Fruit fly (Drosophila melanogaster): ENCODE measurements around the gene Es2.
A peak's percentile ranks its signal among the peaks of the same experiment; 100 is the strongest.

Es2 gene

DNA sequence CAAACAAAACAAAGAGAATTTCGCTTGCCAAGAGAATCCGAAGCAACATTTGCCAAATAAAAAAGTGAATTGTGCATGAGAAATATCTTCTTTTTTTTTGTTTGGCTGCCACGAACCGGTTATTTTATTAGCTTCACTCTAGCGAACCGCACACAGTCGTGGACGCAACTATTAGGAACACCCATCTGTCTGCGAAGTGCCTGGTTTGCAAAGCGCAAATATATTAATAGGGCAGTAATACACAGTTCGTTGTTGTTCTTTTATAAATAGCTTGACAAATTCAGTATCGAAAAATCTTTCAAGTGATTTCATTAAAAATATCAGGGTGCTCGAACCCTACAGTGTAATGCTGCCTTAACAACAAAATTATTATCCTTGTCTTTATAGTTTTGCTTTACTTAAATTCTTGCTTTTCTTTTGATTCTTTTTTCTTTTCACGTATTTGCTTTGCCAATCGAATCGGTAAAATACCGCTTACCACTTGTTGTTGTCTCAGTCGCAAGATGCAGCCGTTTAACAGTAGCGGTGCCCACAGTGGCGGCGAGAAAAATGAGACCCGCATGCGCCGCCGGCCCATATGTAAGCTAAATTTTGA lies 30.3 kb downstream of the Es2 start (continued):
- TF ChIP-seq insv (GFP tag; optimal IDR thresholded peaks at IDR 0.05) (no peak), CG13424 (tag; optimal IDR thresholded peaks at IDR 0.05) (no peak), CG11723 (GFP tag; optimal IDR thresholded peaks at IDR 0.05) (no peak), CG17568 (GFP tag; optimal IDR thresholded peaks at IDR 0.05) (no peak), NC2α (GFP tag; optimal IDR thresholded peaks at IDR 0.05) (no peak), ERR (GFP tag; optimal IDR thresholded peaks at IDR 0.05) (no peak), Doc3 (GFP tag; IDR thresholded peaks at IDR 0.05; ENCODE audit: partially characterized antibody) (no peak), ato (GFP tag; IDR thresholded peaks at IDR 0.05; ENCODE audit: partially characterized antibody) (no peak), onecut (GFP tag; IDR thresholded peaks at IDR 0.05) (no peak), CG10462 (GFP tag; optimal IDR thresholded peaks at IDR 0.05) (peak; percentile 17), PHDP (tag; optimal IDR thresholded peaks at IDR 0.05) (peak; percentile 10), CG1602 (GFP tag; optimal IDR thresholded peaks at IDR 0.05) (peak; percentile 6), CG10959 (GFP tag; IDR thresholded peaks at IDR 0.05) (no peak), Mrtf (GFP tag; IDR thresholded peaks at IDR 0.05) (0 out of 3 replicates have a peak, but pooled peaks have one; percentile 29), CG12391 (tag; optimal IDR thresholded peaks at IDR 0.05) (peak; percentile 5), CG8290 (GFP tag; optimal IDR thresholded peaks at IDR 0.05) (no peak), CG8290 (tag; optimal IDR thresholded peaks at IDR 0.05) (no peak), unpg (GFP tag; optimal IDR thresholded peaks at IDR 0.05) (peak; percentile 17), CkIIα-i1 (GFP tag; IDR thresholded peaks at IDR 0.05) (no peak), CG17359 (tag; optimal IDR thresholded peaks at IDR 0.05) (peak; percentile 23), scrt (GFP tag; optimal IDR thresholded peaks at IDR 0.05) (no peak), Hand (GFP tag; optimal IDR thresholded peaks at IDR 0.05) (no peak), C15 (GFP tag; IDR thresholded peaks at IDR 0.05) (no peak), CG4424 (GFP tag; optimal IDR thresholded peaks at IDR 0.05) (no peak), Myb (GFP tag; optimal IDR thresholded peaks at IDR 0.05) (peak; percentile 17), Spps (tag; optimal IDR thresholded peaks at IDR 0.05) (no peak), slp2 (GFP tag; optimal IDR thresholded peaks at IDR 0.05) (no peak), CG8281 (tag; optimal IDR thresholded peaks at IDR 0.05) (no peak), eyg (GFP tag; optimal IDR thresholded peaks at IDR 0.05) (no peak), Trl (optimal IDR thresholded peaks at IDR 0.05) (no peak), Trl (GFP tag; optimal IDR thresholded peaks at IDR 0.05) (no peak), CG7839 (tag; optimal IDR thresholded peaks at IDR 0.05) (peak; percentile 24), da (GFP tag; optimal IDR thresholded peaks at IDR 0.05) (no peak), exex (tag; optimal IDR thresholded peaks at IDR 0.05) (no peak), fd96Cb (tag; optimal IDR thresholded peaks at IDR 0.05) (no peak), p53 (GFP tag; optimal IDR thresholded peaks at IDR 0.05) (no peak), fu2 (GFP tag; optimal IDR thresholded peaks at IDR 0.05) (peak; percentile 14), ac (GFP tag; optimal IDR thresholded peaks at IDR 0.05) (no peak), CG16813 (GFP tag; IDR thresholded peaks at IDR 0.05; ENCODE audit: partially characterized antibody) (no peak), ase (GFP tag; IDR thresholded peaks at IDR 0.05) (no peak), az2 (GFP tag; optimal IDR thresholded peaks at IDR 0.05) (peak; percentile 38), bab2 (GFP tag; optimal IDR thresholded peaks at IDR 0.05) (peak; percentile 39), ci (GFP tag; IDR thresholded peaks at IDR 0.05) (no peak), grau (tag; optimal IDR thresholded peaks at IDR 0.05) (peak; percentile 16), chinmo (GFP tag; IDR thresholded peaks at IDR 0.05; ENCODE audit: partially characterized antibody) (0 out of 4 replicates have a peak, but pooled peaks have one; percentile 46), CG5180 (GFP tag; optimal IDR thresholded peaks at IDR 0.05) (no peak), sd (tag; optimal IDR thresholded peaks at IDR 0.05) (no peak), CG18619 (GFP tag; optimal IDR thresholded peaks at IDR 0.05) (no peak), CG2678 (tag; optimal IDR thresholded peaks at IDR 0.05) (peak; percentile 14), B-H1 (GFP tag; IDR thresholded peaks at IDR 0.05) (no peak), z (GFP tag; IDR thresholded peaks at IDR 0.05) (no peak)
